Fruit fly (Drosophila melanogaster) whole organism, pupa: ENCODE results near the gene CG14220.

Experiments used
- CG10348 ChIP-seq: fragments of 200-800 bp; sonication (Bioruptor generic); IDR thresholded peaks from 2 replicates; pipeline ENCODE4 v1.3.6; 2022; ENCODE audit warnings: missing biosample characterization, missing genetic modification characterization
- CG12605 ChIP-seq: fragments of 200-800 bp; sonication (Bioruptor generic); IDR thresholded peaks from 2 replicates; pipeline ENCODE4 v1.3.6; 2022; ENCODE audit warnings: missing biosample characterization, missing genetic modification characterization
- CG13204 ChIP-seq: fragments of 200-800 bp; sonication (Bioruptor generic); optimal IDR thresholded peaks from 2 replicates; lab custom pipeline; 2018; ENCODE audit warnings: missing biosample characterization, mild to moderate bottlenecking, missing genetic modification characterization, moderate library complexity
- CG14655 ChIP-seq: fragments of 200-800 bp; sonication (Bioruptor generic); optimal IDR thresholded peaks from 3 replicates; lab custom pipeline; 2017; ENCODE audit warnings: mild to moderate bottlenecking, missing biosample characterization, missing genetic modification reagents, missing genetic modification characterization
- CG15710 ChIP-seq: fragments of 200-800 bp; sonication (Bioruptor generic); optimal IDR thresholded peaks from 2 replicates; lab custom pipeline; 2018; ENCODE audit warnings: missing biosample characterization, mild to moderate bottlenecking, missing genetic modification characterization, moderate library complexity
- CG17806 ChIP-seq: fragments of 200-800 bp; sonication (Bioruptor generic); optimal IDR thresholded peaks from 2 replicates; lab custom pipeline; 2018; ENCODE audit warnings: missing biosample characterization, mild to moderate bottlenecking, missing genetic modification characterization, moderate library complexity
- CG32121 ChIP-seq: fragments of 200-800 bp; sonication (Bioruptor generic); IDR thresholded peaks from 2 replicates; pipeline ENCODE4 v1.3.6; 2022; ENCODE audit warnings: missing biosample characterization, missing genetic modification characterization
- CG34367 ChIP-seq: fragments of 200-800 bp; sonication (Bioruptor generic); optimal IDR thresholded peaks from 2 replicates; lab custom pipeline; 2018; ENCODE audit warnings: missing biosample characterization, mild to moderate bottlenecking, missing genetic modification characterization
- CG4496 ChIP-seq: fragments of 200-800 bp; sonication (Bioruptor generic); IDR thresholded peaks from 3 replicates; pipeline ENCODE4 v1.3.6; 2022; ENCODE audit warnings: missing biosample characterization, missing genetic modification characterization
- CG8159 ChIP-seq: fragments of 200-800 bp; sonication (Bioruptor generic); optimal IDR thresholded peaks from 3 replicates; lab custom pipeline; 2018; ENCODE audit warnings: missing biosample characterization, mild to moderate bottlenecking, missing genetic modification characterization, moderate library complexity
- CG8301 ChIP-seq: fragments of 200-800 bp; sonication (Bioruptor generic); optimal IDR thresholded peaks from 2 replicates; lab custom pipeline; 2018; ENCODE audit warnings: missing biosample characterization, mild to moderate bottlenecking, missing genetic modification characterization
- CG9948 ChIP-seq: fragments of 200-800 bp; sonication (Bioruptor generic); optimal IDR thresholded peaks from 2 replicates; lab custom pipeline; 2018; ENCODE audit warnings: missing biosample characterization, mild to moderate bottlenecking, missing genetic modification characterization, moderate library complexity
- D1 ChIP-seq: fragments of 200-800 bp; sonication (Bioruptor generic); optimal IDR thresholded peaks from 2 replicates; lab custom pipeline; 2018; ENCODE audit warnings: missing biosample characterization, mild to moderate bottlenecking, missing genetic modification characterization, moderate library complexity
- EcR ChIP-seq: fragments of 200-800 bp; sonication (Bioruptor generic); optimal IDR thresholded peaks from 3 replicates; lab custom pipeline; 2019; ENCODE audit warnings: missing biosample characterization, missing genetic modification characterization, mild to moderate bottlenecking, moderate library complexity, missing genetic modification reagents
- Ets98B ChIP-seq: fragments of 200-800 bp; sonication (Bioruptor generic); IDR thresholded peaks from 2 replicates; pipeline ENCODE4 v1.3.6; 2022; ENCODE audit warnings: missing biosample characterization, missing genetic modification characterization
- Pif1A ChIP-seq: fragments of 200-800 bp; sonication (Bioruptor generic); optimal IDR thresholded peaks from 3 replicates; lab custom pipeline; 2016; ENCODE audit warnings: missing biosample characterization, missing genetic modification characterization
- Pif1B ChIP-seq: fragments of 200-800 bp; sonication (Bioruptor generic); optimal IDR thresholded peaks from 3 replicates; lab custom pipeline; 2016; ENCODE audit warnings: missing biosample characterization, missing genetic modification characterization
- Snoo ChIP-seq: fragments of 200-800 bp; sonication (Bioruptor generic); optimal IDR thresholded peaks from 3 replicates; lab custom pipeline; 2017; ENCODE audit warnings: missing biosample characterization, mild to moderate bottlenecking, missing genetic modification characterization, inconsistent platforms
- fd96Ca ChIP-seq: fragments of 200-800 bp; sonication (Bioruptor generic); IDR thresholded peaks from 3 replicates; pipeline ENCODE4 v1.3.6; 2022; ENCODE audit warnings: missing biosample characterization, missing genetic modification characterization
- gl ChIP-seq: fragments of 200-800 bp; sonication (Bioruptor generic); optimal IDR thresholded peaks from 2 replicates; lab custom pipeline; 2018; ENCODE audit warnings: missing biosample characterization, mild to moderate bottlenecking, missing genetic modification characterization
- rn ChIP-seq: fragments of 200-800 bp; sonication (Bioruptor generic); IDR thresholded peaks from 2 replicates; pipeline ENCODE4 v1.3.6; 2022; ENCODE audit warnings: missing biosample characterization, missing genetic modification characterization

CG14220 gene

DNA sequence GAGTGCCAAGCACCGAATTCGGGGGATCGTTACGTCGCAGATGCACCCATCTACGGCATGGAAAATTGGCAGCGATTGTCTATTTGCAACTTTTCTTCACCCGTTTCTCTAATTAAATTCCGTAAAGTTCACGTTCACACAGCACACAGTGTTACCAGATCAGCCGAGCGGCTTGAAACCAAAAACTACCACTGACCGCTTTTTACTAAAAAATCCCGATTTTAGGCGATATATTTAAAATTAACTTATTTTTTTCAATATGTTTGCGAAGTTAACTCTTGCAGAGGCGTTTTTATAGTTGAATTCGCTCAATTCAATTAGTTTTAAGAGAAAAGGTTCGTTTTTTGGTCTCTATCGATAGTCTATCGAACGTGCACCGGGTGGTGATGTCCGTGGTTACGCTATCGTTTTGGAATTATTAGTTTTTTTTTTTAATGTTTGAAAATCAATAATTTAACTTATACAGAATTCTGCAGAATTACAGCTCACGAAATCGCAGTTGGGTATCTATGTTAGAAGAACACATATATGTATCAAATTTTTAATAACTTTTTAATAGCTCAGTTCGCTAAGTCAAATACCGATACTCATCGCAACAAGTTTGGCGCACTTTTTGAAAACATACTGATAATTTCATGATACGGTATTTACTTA is 21.9 kb downstream of the CG14220 start, which contains the start of gene Tao:
Gene Tao, minus strand, starts transcription at position 153 of the 654 bp plus-strand sequence.
- TF ChIP-seq EcR (GFP tag; lab: Kevin White, UChicago) (no peak), CG8159 (no peak), CG14655 (GFP tag; lab: Kevin White, UChicago) (no peak), CG13204 (GFP tag; lab: Kevin White, UChicago) (no peak), Ets98B (GFP tag; lab: Robert Waterston, UW) (no peak), CG17806 (tag; lab: Kevin White, UChicago) (no peak), Pif1B (GFP tag; lab: Kevin White, UChicago) (no peak), CG4496 (GFP tag; lab: Robert Waterston, UW) (no peak), CG9948 (no peak), fd96Ca (GFP tag; lab: Robert Waterston, UW) (no peak), D1 (tag; lab: Kevin White, UChicago) (no peak), CG15710 (tag; lab: Kevin White, UChicago) (no peak), rn (GFP tag; lab: Robert Waterston, UW) (no peak), CG12605 (GFP tag; lab: Robert Waterston, UW) (no peak), CG8301 (tag; lab: Kevin White, UChicago) (no peak)

DNA sequence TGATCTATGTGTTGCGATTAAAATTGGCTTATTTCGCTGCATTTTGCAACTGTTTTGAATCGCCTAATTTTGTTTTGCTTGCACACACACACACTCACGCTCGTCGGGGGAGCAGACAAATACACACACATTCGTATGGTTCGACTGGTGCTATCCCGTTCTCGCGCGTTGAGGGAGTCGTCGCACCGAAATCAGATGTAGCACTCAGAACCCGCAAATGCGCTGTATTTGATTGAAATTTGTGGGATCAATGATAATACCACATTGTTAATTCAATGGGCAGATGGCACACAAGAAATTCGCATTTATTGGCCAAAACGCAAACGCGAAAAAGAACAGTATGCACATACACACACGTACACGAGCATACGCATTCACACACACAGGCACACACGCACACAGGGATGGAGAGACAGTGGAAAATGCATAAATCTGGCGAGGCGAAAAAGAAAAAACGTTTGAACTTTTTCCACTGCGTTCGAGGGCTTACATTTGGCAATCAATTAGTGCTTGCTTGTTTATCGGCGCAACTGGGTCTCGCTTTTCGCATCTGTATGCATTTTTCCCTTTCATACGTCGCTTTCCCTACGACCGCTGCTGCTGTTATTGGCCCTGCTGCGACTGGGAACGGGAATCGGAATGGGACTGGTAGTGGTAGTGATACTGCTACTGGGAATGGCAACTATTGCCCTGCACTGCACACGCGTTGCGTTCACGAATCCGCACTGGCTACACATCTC is 22.6 kb downstream of the CG14220 start:
- TF ChIP-seq D1 (tag; lab: Kevin White, UChicago) (no peak), gl (tag; lab: Kevin White, UChicago) (no peak), CG13204 (GFP tag; lab: Kevin White, UChicago) (no peak), CG8159 (no peak), CG14655 (GFP tag; lab: Kevin White, UChicago) (no peak), rn (GFP tag; lab: Robert Waterston, UW) (no peak), Snoo (tag; lab: Kevin White, UChicago) (no peak), CG9948 (no peak), CG32121 (GFP tag; lab: Robert Waterston, UW) (no peak), CG10348 (GFP tag; lab: Robert Waterston, UW) (no peak), CG4496 (GFP tag; lab: Robert Waterston, UW) (no peak)

DNA sequence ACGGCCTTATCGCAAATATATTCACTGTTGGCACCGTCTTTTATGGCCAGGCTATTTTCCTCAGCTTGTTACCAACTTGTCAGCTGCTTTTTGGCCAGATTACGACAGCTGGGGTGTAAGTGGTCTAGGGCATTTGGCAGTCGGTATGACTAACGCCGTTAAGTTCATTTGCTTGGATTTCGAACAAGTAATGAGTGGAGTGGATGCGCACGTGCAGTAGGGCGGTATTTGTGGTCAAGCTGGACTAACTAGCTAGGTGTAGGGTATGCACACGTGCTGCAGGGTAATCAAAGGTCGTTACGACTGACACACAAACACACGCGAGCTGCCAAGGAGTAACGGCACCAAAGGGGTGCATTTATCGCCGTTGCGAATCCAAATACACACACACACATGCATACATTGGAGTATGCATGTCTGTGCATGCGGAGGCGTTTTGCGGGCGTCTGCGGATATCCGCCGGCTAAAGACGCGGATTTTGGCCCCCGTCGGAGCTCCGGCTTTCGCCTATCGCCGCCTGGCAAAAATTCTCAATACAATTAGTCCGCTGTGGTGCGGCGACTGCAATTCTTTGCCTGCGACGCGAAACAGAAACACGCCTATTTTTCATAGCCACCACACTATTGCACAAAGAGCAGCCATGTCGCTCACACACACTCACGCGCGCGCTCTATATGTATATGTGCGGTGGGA is 23.6 kb downstream of the CG14220 start:
- TF ChIP-seq Snoo (tag; lab: Kevin White, UChicago), result no peak
- TF ChIP-seq CG10348 (GFP tag; lab: Robert Waterston, UW), result no peak
- TF ChIP-seq CG32121 (GFP tag; lab: Robert Waterston, UW), result peak; percentile 53; the same call in 1 of the 2 replicates
- no peak for TF ChIP-seq CG13204 (GFP tag; lab: Kevin White, UChicago)
- no peak for TF ChIP-seq D1 (tag; lab: Kevin White, UChicago)
- TF ChIP-seq Pif1A (GFP tag; lab: Kevin White, UChicago), result no peak
- TF ChIP-seq fd96Ca (GFP tag; lab: Robert Waterston, UW), result no peak
- no peak for TF ChIP-seq rn (GFP tag; lab: Robert Waterston, UW)
- peak; percentile 59 for TF ChIP-seq EcR (GFP tag; lab: Kevin White, UChicago)
- no peak for TF ChIP-seq CG14655 (GFP tag; lab: Kevin White, UChicago)
- TF ChIP-seq Pif1B (GFP tag; lab: Kevin White, UChicago), result no peak
- TF ChIP-seq gl (tag; lab: Kevin White, UChicago), result no peak
- no peak for TF ChIP-seq CG17806 (tag; lab: Kevin White, UChicago)
- TF ChIP-seq CG8301 (tag; lab: Kevin White, UChicago), result no peak
- TF ChIP-seq Ets98B (GFP tag; lab: Robert Waterston, UW), result no peak
- TF ChIP-seq CG9948, result no peak
- TF ChIP-seq CG8159, result no peak
- TF ChIP-seq CG12605 (GFP tag; lab: Robert Waterston, UW), result no peak

DNA sequence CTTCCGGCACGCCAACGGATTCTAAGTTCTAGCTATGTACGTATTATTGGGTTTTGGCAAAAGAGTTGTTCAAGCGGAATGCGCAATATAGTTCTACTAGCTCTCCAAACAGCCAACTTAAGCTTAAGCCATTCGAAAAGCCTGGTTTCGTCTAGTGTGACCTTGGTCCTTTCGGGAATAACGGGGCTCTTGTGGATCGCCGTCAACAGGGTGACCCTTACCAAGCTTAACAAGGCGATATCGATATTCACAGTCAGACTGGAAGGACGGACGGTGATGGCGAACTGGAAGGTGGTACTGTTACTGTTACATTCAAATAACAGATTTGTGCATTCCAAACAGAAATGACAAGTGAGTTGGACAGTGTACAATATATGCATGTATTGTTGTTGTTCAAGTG is 28.0 kb downstream of the CG14220 start:
- no peak for TF ChIP-seq CG8159
- TF ChIP-seq D1 (tag; lab: Kevin White, UChicago), result no peak
- TF ChIP-seq CG8301 (tag; lab: Kevin White, UChicago), result no peak
- no peak for TF ChIP-seq CG14655 (GFP tag; lab: Kevin White, UChicago)
- TF ChIP-seq CG4496 (GFP tag; lab: Robert Waterston, UW), result no peak
- TF ChIP-seq Pif1B (GFP tag; lab: Kevin White, UChicago), result no peak
- no peak for TF ChIP-seq Pif1A (GFP tag; lab: Kevin White, UChicago)
- TF ChIP-seq CG15710 (tag; lab: Kevin White, UChicago), result no peak
- no peak for TF ChIP-seq rn (GFP tag; lab: Robert Waterston, UW)
- TF ChIP-seq CG17806 (tag; lab: Kevin White, UChicago), result no peak
- TF ChIP-seq fd96Ca (GFP tag; lab: Robert Waterston, UW), result no peak
- no peak for TF ChIP-seq CG32121 (GFP tag; lab: Robert Waterston, UW)
- no peak for TF ChIP-seq CG34367 (tag; lab: Kevin White, UChicago)
- TF ChIP-seq CG12605 (GFP tag; lab: Robert Waterston, UW), result no peak
- no peak for TF ChIP-seq gl (tag; lab: Kevin White, UChicago)
- no peak for TF ChIP-seq EcR (GFP tag; lab: Kevin White, UChicago)
- TF ChIP-seq CG13204 (GFP tag; lab: Kevin White, UChicago), result no peak
- no peak for TF ChIP-seq CG9948
- TF ChIP-seq, all 21 proteins: peak for 0
